Worm (Caenorhabditis elegans) whole organism, midembryonic: ENCODE data around the gene C50E3.5.

Source experiments
- T22C8.4 ChIP-seq: fragments of 200-800 bp; sonication (Bioruptor generic); IDR thresholded peaks from 2 replicates; pipeline ENCODE4 v1.3.6; 2022; ENCODE audit warnings: missing genetic modification characterization, missing compliant biosample characterization
- cog-1 ChIP-seq: sonication (generic microtip); optimal IDR thresholded peaks from 2 replicates; lab custom pipeline; 2016; ENCODE audit warnings: missing genetic modification characterization, missing compliant biosample characterization
- flt-1 ChIP-seq: fragments of 200-800 bp; sonication (Bioruptor generic); IDR thresholded peaks from 2 replicates; pipeline ENCODE4 v1.3.6; 2022; ENCODE audit warnings: missing genetic modification characterization, missing compliant biosample characterization
- klf-2 ChIP-seq: fragments of 200-800 bp; sonication (Bioruptor generic); conservative IDR thresholded peaks from 2 replicates; pipeline ENCODE4 v1.3.6; 2022; ENCODE audit warnings: missing genetic modification reagents, missing genetic modification characterization, missing compliant biosample characterization
- med-1 ChIP-seq: sonication (generic microtip); optimal IDR thresholded peaks from 2 replicates; lab custom pipeline; 2017; ENCODE audit warnings: missing genetic modification characterization, mild to moderate bottlenecking, missing compliant biosample characterization, antibody characterized with exemption, missing genetic modification reagents; ENCODE audit not compliant: insufficient read depth
- ref-1 ChIP-seq: fragments of 200-800 bp; sonication (Bioruptor generic); conservative IDR thresholded peaks from 2 replicates; pipeline ENCODE4 v1.3.6; 2022; ENCODE audit warnings: missing genetic modification reagents, missing genetic modification characterization, missing compliant biosample characterization
- tab-1 ChIP-seq: fragments of 200-800 bp; sonication (Bioruptor generic); IDR thresholded peaks from 2 replicates; pipeline ENCODE4 v1.3.6; 2022; ENCODE audit warnings: missing genetic modification characterization, missing compliant biosample characterization
- ztf-23 ChIP-seq: fragments of 200-800 bp; sonication (Bioruptor generic); IDR thresholded peaks from 2 replicates; pipeline ENCODE4 v1.3.6; 2022; ENCODE audit warnings: missing genetic modification reagents, missing genetic modification characterization, missing compliant biosample characterization
- ztf-29 ChIP-seq: fragments of 200-800 bp; sonication (Bioruptor generic); IDR thresholded peaks from 2 replicates; pipeline ENCODE4 v1.3.6; 2022; ENCODE audit warnings: missing genetic modification reagents, missing genetic modification characterization, missing compliant biosample characterization

C50E3.5 gene

ce11 chrV:7555875-7556274 lies 31.9 kb upstream of the C50E3.5 start:
- TF ChIP-seq ref-1: no peak

ce11 chrV:7558693-7559092 lies 29.1 kb upstream of the C50E3.5 start, which contains the start of gene ets-7:
Gene ets-7 (minus strand): TSS chrV:7558793.
- TF ChIP-seq ref-1 (no peak), med-1 (GFP tag; lab: Kevin White, UChicago) (no peak), ztf-29 (GFP tag; lab: Robert Waterston, UW) (no peak), klf-2 (no peak), cog-1 (tag; lab: Kevin White, UChicago) (no peak), ztf-23 (no peak), tab-1 (GFP tag; lab: Robert Waterston, UW) (no peak), flt-1 (GFP tag; lab: Robert Waterston, UW) (no peak), T22C8.4 (no peak)

ce11 chrV:7562947-7563346 lies 24.8 kb upstream of the C50E3.5 start, which contains the start of gene F19F10.1:
Gene F19F10.1 (plus strand): TSS chrV:7563247.
- no peak for TF ChIP-seq ref-1

- no peak for TF ChIP-seq flt-1 (GFP tag; lab: Robert Waterston, UW)
- no peak for TF ChIP-seq ref-1
- TF ChIP-seq tab-1 (GFP tag; lab: Robert Waterston, UW): no peak
- TF ChIP-seq med-1 (GFP tag; lab: Kevin White, UChicago): no peak
- no peak for TF ChIP-seq klf-2
- no peak for TF ChIP-seq T22C8.4
- TF ChIP-seq ztf-23: no peak
- TF ChIP-seq cog-1 (tag; lab: Kevin White, UChicago): no peak
- no peak for TF ChIP-seq ztf-29 (GFP tag; lab: Robert Waterston, UW)
These were observed 17.5 kb upstream of the C50E3.5 start, which contains the start of gene clec-212 for ce11 chrV:7570290-7570689. Gene clec-212 (minus strand): TSS chrV:7570390.

- TF ChIP-seq med-1 (GFP tag; lab: Kevin White, UChicago) (no peak), cog-1 (tag; lab: Kevin White, UChicago) (no peak), klf-2 (no peak), ztf-23 (no peak), ztf-29 (GFP tag; lab: Robert Waterston, UW) (no peak)
These were observed 16.8 kb upstream of the C50E3.5 start, which contains the start of gene F19F10.14 for ce11 chrV:7570955-7571354. Gene F19F10.14 (minus strand): TSS chrV:7571055.

ce11 chrV:7575563-7575962 lies 12.2 kb upstream of the C50E3.5 start, which contains the start of the genes snu-66 and ints-9:
Gene snu-66 (minus strand): TSS chrV:7575670.
Gene ints-9 (plus strand): TSS chrV:7575802.
- TF ChIP-seq ztf-23 (no peak), ztf-29 (GFP tag; lab: Robert Waterston, UW) (no peak), flt-1 (GFP tag; lab: Robert Waterston, UW) (no peak), cog-1 (tag; lab: Kevin White, UChicago) (no peak), ref-1 (no peak), tab-1 (GFP tag; lab: Robert Waterston, UW) (no peak), klf-2 (no peak), med-1 (GFP tag; lab: Kevin White, UChicago) (no peak), T22C8.4 (no peak)

- TF ChIP-seq T22C8.4: peak; percentile 67
- no peak for TF ChIP-seq ztf-23
- no peak for TF ChIP-seq ztf-29 (GFP tag; lab: Robert Waterston, UW)
These were observed 7.4 kb upstream of the C50E3.5 start, which contains the start of gene ets-6 for ce11 chrV:7580378-7580777. Gene ets-6 (minus strand): TSS chrV:7580546.

- no peak for TF ChIP-seq klf-2
- no peak for TF ChIP-seq flt-1 (GFP tag; lab: Robert Waterston, UW)
- no peak for TF ChIP-seq cog-1 (tag; lab: Kevin White, UChicago)
- no peak for TF ChIP-seq tab-1 (GFP tag; lab: Robert Waterston, UW)
- TF ChIP-seq T22C8.4: no peak
- no peak for TF ChIP-seq ztf-29 (GFP tag; lab: Robert Waterston, UW)
- no peak for TF ChIP-seq ref-1
- TF ChIP-seq ztf-23: no peak
- no peak for TF ChIP-seq med-1 (GFP tag; lab: Kevin White, UChicago)
These were observed 2.7 kb downstream of the C50E3.5 start, which contains the start of gene C50E3.6 for ce11 chrV:7590454-7590853. Gene C50E3.6 (minus strand): TSS chrV:7590554.

ce11 chrV:7595132-7595531 lies 7.3 kb downstream of the C50E3.5 start:
- TF ChIP-seq med-1 (GFP tag; lab: Kevin White, UChicago) (no peak), tab-1 (GFP tag; lab: Robert Waterston, UW) (no peak)

- TF ChIP-seq tab-1 (GFP tag; lab: Robert Waterston, UW): no peak
These were observed 10.5 kb downstream of the C50E3.5 start, which contains the start of gene C50E3.7 for ce11 chrV:7598269-7598668. Gene C50E3.7 (minus strand): TSS chrV:7598369.

ce11 chrV:7600149-7600548 lies 12.4 kb downstream of the C50E3.5 start, which contains the start of gene C50E3.9:
Gene C50E3.9 (minus strand): TSS chrV:7600249.
- TF ChIP-seq tab-1 (GFP tag; lab: Robert Waterston, UW) (no peak), T22C8.4 (no peak), klf-2 (no peak), cog-1 (tag; lab: Kevin White, UChicago) (no peak), ztf-23 (no peak), ref-1 (no peak), flt-1 (GFP tag; lab: Robert Waterston, UW) (no peak), med-1 (GFP tag; lab: Kevin White, UChicago) (no peak), ztf-29 (GFP tag; lab: Robert Waterston, UW) (no peak)
